Worm (Caenorhabditis elegans) whole organism, midembryonic: ENCODE data around the gene srz-64.
A peak's percentile ranks its signal among the peaks of the same experiment; 100 is the strongest.

Experiments used
- T22C8.4 ChIP-seq: fragments of 200-800 bp; sonication (Bioruptor generic); IDR thresholded peaks from 2 replicates; pipeline ENCODE4 v1.3.6; 2022; ENCODE audit warnings: missing genetic modification characterization, missing compliant biosample characterization
- cog-1 ChIP-seq: sonication (generic microtip); optimal IDR thresholded peaks from 2 replicates; lab custom pipeline; 2016; ENCODE audit warnings: missing genetic modification characterization, missing compliant biosample characterization
- flt-1 ChIP-seq: fragments of 200-800 bp; sonication (Bioruptor generic); IDR thresholded peaks from 2 replicates; pipeline ENCODE4 v1.3.6; 2022; ENCODE audit warnings: missing genetic modification characterization, missing compliant biosample characterization
- klf-2 ChIP-seq: fragments of 200-800 bp; sonication (Bioruptor generic); conservative IDR thresholded peaks from 2 replicates; pipeline ENCODE4 v1.3.6; 2022; ENCODE audit warnings: missing genetic modification reagents, missing genetic modification characterization, missing compliant biosample characterization
- med-1 ChIP-seq: sonication (generic microtip); optimal IDR thresholded peaks from 2 replicates; lab custom pipeline; 2017; ENCODE audit warnings: missing genetic modification characterization, mild to moderate bottlenecking, missing compliant biosample characterization, antibody characterized with exemption, missing genetic modification reagents; ENCODE audit not compliant: insufficient read depth
- ref-1 ChIP-seq: fragments of 200-800 bp; sonication (Bioruptor generic); conservative IDR thresholded peaks from 2 replicates; pipeline ENCODE4 v1.3.6; 2022; ENCODE audit warnings: missing genetic modification reagents, missing genetic modification characterization, missing compliant biosample characterization
- tab-1 ChIP-seq: fragments of 200-800 bp; sonication (Bioruptor generic); IDR thresholded peaks from 2 replicates; pipeline ENCODE4 v1.3.6; 2022; ENCODE audit warnings: missing genetic modification characterization, missing compliant biosample characterization
- ztf-23 ChIP-seq: fragments of 200-800 bp; sonication (Bioruptor generic); IDR thresholded peaks from 2 replicates; pipeline ENCODE4 v1.3.6; 2022; ENCODE audit warnings: missing genetic modification reagents, missing genetic modification characterization, missing compliant biosample characterization
- ztf-29 ChIP-seq: fragments of 200-800 bp; sonication (Bioruptor generic); IDR thresholded peaks from 2 replicates; pipeline ENCODE4 v1.3.6; 2022; ENCODE audit warnings: missing genetic modification reagents, missing genetic modification characterization, missing compliant biosample characterization

Gene srz-64

ce11 chrII:1275439-1275838, 17.6 kb downstream of the srz-64 start, which contains the start of gene Y57G7A.5:
Gene Y57G7A.5, minus strand, starts transcription at chrII:1275539.
- TF ChIP-seq cog-1 (tag; lab: Kevin White, UChicago), result no peak
- TF ChIP-seq med-1 (GFP tag; lab: Kevin White, UChicago), result no peak
- TF ChIP-seq tab-1, result no peak
- TF ChIP-seq klf-2 (GFP tag; lab: Robert Waterston, UW), result no peak
- no peak for TF ChIP-seq ref-1
- no peak for TF ChIP-seq ztf-23

- no peak for TF ChIP-seq flt-1 (GFP tag; lab: Robert Waterston, UW)
- no peak for TF ChIP-seq med-1 (GFP tag; lab: Kevin White, UChicago)
- TF ChIP-seq ztf-23, result no peak
- TF ChIP-seq ref-1, result no peak
- TF ChIP-seq T22C8.4, result no peak
- no peak for TF ChIP-seq ztf-29 (GFP tag; lab: Robert Waterston, UW)
- TF ChIP-seq cog-1 (tag; lab: Kevin White, UChicago), result no peak
- TF ChIP-seq klf-2 (GFP tag; lab: Robert Waterston, UW), result no peak
- no peak for TF ChIP-seq tab-1
Observed at ce11 chrII:1271814-1272213, 21.2 kb downstream of the srz-64 start, which contains the start of gene srw-66. Gene srw-66, minus strand, starts transcription at chrII:1271914.

ce11 chrII:1266790-1267189, 26.3 kb downstream of the srz-64 start, which contains the start of gene oac-30:
Gene oac-30, minus strand, starts transcription at chrII:1266890.
- TF ChIP-seq ref-1 (no peak), med-1 (GFP tag; lab: Kevin White, UChicago) (no peak), flt-1 (GFP tag; lab: Robert Waterston, UW) (no peak), klf-2 (GFP tag; lab: Robert Waterston, UW) (no peak), T22C8.4 (no peak), ztf-29 (GFP tag; lab: Robert Waterston, UW) (no peak), cog-1 (tag; lab: Kevin White, UChicago) (no peak), ztf-23 (no peak), tab-1 (no peak)

ce11 chrII:1258634-1259033, 34.4 kb downstream of the srz-64 start, which contains the start of gene clpr-2:
Gene clpr-2, plus strand, starts transcription at chrII:1258934.
- no peak for TF ChIP-seq flt-1 (GFP tag; lab: Robert Waterston, UW)
- no peak for TF ChIP-seq ztf-23
- TF ChIP-seq ref-1, result no peak
- TF ChIP-seq cog-1 (tag; lab: Kevin White, UChicago), result no peak
- no peak for TF ChIP-seq klf-2 (GFP tag; lab: Robert Waterston, UW)
- no peak for TF ChIP-seq T22C8.4

DNA sequence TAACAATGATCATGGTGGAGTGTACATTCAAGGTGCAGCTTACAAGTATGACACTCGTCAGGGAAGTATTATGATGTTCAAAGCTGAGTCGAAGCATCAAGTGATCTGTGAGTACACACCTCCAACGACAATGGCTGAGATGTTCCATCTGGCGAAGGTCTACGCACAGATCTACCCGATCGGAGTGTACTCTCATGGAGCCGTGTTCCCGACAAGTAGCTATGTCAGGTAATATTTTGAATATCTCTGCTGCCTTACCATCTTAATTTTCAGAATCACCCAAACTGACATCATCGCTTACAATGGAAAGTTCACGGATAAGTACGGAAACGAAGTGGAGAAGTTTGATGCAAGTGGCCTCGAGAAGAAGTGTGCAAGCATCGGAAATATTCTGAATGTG, 36.3 kb downstream of the srz-64 start:
- TF ChIP-seq ref-1 (no peak), T22C8.4 (no peak), ztf-29 (GFP tag; lab: Robert Waterston, UW) (no peak), ztf-23 (no peak), tab-1 (no peak)

ce11 chrII:1255637-1256036, 37.4 kb downstream of the srz-64 start, which contains the start of gene clec-119:
Gene clec-119, plus strand, starts transcription at chrII:1255937.
- TF ChIP-seq klf-2 (GFP tag; lab: Robert Waterston, UW), result no peak
- no peak for TF ChIP-seq T22C8.4
- no peak for TF ChIP-seq tab-1
- no peak for TF ChIP-seq ztf-29 (GFP tag; lab: Robert Waterston, UW)
- TF ChIP-seq flt-1 (GFP tag; lab: Robert Waterston, UW), result no peak
- no peak for TF ChIP-seq med-1 (GFP tag; lab: Kevin White, UChicago)
- no peak for TF ChIP-seq ztf-23
- TF ChIP-seq ref-1, result no peak
- no peak for TF ChIP-seq cog-1 (tag; lab: Kevin White, UChicago)

- TF ChIP-seq flt-1 (GFP tag; lab: Robert Waterston, UW) (no peak), klf-2 (GFP tag; lab: Robert Waterston, UW) (no peak)
Observed at ce11 chrII:1252259-1252658, 40.8 kb downstream of the srz-64 start, which contains the start of gene lin-42. Gene lin-42, minus strand, starts transcription at chrII:1252359.

DNA sequence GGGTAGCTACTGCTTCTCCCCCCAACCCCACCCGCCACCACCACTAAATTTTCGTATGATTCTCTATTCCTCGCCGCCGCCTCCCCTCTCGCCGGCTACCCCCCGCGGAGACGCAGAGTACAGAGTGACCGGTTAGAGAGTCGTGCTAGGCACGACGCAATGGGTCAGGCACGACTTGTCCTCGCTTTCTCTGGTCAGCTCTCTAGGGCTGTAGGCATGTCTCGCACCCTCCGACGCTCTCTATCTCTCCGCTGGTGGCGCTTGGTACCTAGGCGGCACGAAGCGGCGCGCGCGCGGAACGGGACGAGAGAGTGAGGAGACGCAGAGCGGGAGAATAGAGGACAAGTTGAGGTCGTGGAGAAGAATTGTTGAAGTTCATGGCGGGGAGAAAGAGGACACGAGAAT, 46.2 kb downstream of the srz-64 start:
- TF ChIP-seq ztf-23, result no peak
- no peak for TF ChIP-seq ref-1
- no peak for TF ChIP-seq T22C8.4
- TF ChIP-seq ztf-29 (GFP tag; lab: Robert Waterston, UW), result peak; percentile 15; the same call in 1 of the 2 replicates
- TF ChIP-seq tab-1, result no peak
- no peak for TF ChIP-seq klf-2 (GFP tag; lab: Robert Waterston, UW)
- peak; percentile 92 for TF ChIP-seq cog-1 (tag; lab: Kevin White, UChicago)
- peak; percentile 76 for TF ChIP-seq flt-1 (GFP tag; lab: Robert Waterston, UW)
- no peak for TF ChIP-seq med-1 (GFP tag; lab: Kevin White, UChicago)

DNA sequence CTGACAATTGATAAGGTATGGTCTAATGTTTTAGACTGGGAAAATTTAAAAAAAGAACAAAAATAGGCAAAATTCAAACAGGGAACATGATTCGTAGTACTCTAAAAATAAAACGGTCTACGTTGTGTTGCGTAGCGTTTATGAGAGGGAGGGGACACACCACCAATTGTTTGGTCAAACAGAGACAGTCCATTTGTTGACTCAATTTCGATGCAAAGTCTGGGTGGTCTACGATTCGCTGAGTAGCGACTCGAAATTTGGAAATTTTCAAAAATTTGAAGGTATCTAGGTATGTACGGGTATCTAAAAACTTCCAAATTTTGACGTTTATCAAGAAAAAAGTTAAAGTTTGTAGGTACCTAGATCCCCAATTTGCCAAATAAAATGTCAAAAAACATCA, 47.3 kb downstream of the srz-64 start:
- TF ChIP-seq med-1 (GFP tag; lab: Kevin White, UChicago), result no peak
- no peak for TF ChIP-seq tab-1
- TF ChIP-seq ref-1, result no peak
- TF ChIP-seq ztf-23, result no peak
- TF ChIP-seq flt-1 (GFP tag; lab: Robert Waterston, UW), result no peak
- no peak for TF ChIP-seq ztf-29 (GFP tag; lab: Robert Waterston, UW)

DNA sequence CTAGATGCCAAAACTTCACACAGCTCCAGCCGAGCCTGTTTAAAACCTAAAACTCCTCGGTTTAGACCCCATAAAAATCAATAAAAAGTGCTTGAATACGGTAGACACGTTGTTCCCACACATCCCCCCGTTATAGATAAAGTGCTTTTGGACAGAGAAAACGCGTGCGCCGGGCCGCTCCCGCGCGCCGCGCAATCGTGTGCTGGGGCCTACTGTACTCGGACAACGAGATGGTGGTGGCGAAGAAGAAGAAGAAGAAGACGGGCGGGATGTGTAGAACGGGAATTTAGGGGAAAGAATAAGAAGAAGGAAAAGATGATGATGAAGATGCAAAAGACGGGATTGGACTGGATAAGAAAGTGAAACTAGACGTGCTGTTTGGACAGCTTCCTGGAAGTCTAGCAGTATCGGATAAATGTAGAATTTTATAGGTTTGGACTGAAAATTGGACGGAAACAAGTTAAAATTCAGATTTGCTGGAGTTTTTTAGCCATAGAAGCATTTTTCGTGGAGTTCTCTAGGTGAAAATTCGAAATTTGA, 48.6 kb downstream of the srz-64 start:
- TF ChIP-seq klf-2 (GFP tag; lab: Robert Waterston, UW) (peak; percentile 47; the same call in 1 of the 2 replicates), ref-1 (no peak)

ce11 chrII:1242475-1242874, 50.6 kb downstream of the srz-64 start:
- TF ChIP-seq cog-1 (tag; lab: Kevin White, UChicago), result peak; percentile 28
- TF ChIP-seq T22C8.4, result no peak
- TF ChIP-seq med-1 (GFP tag; lab: Kevin White, UChicago), result no peak
